Worm (Caenorhabditis elegans): ENCODE data around the gene ZK1307.4.

DNA sequence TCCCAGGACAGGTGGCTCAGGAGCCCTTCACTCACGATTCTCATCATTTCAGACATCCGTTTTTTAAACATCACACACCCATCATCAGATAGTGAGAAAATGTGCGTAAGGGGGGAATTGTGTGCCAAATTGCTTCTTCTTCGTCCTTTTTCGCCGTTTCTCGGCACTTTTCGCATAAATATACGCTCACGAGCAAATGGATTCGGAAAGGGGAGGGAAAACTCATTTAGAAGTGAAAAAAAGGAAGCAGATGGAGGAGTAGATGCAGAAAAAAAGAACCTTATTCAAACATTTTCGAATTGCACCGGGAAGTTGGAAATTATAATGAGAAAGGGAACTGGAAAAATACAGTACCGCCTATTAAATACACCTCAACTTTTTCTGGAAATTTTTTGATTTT is 30.4 kb upstream of the ZK1307.4 start:
- no peak for TF ChIP-seq tbx-11 (GFP tag; IDR thresholded peaks at IDR 0.05)
- TF ChIP-seq ceh-13 (GFP tag; optimal IDR thresholded peaks at IDR 0.05): no peak
- no peak for TF ChIP-seq ceh-36 (tag; optimal IDR thresholded peaks at IDR 0.05)
- TF ChIP-seq pes-1 (GFP tag; IDR thresholded peaks at IDR 0.05): no peak
